Worm (Caenorhabditis elegans) whole organism, late embryonic: ENCODE results near the gene hsp-43.

ENCODE experiments used
- C38D4.7 ChIP-seq: fragments of 200-800 bp; sonication (Bioruptor generic); optimal IDR thresholded peaks from 2 replicates; lab custom pipeline; 2018; ENCODE audit warnings: mild to moderate bottlenecking, missing genetic modification characterization, moderate library complexity, missing compliant biosample characterization
- F13H6.1 ChIP-seq: sonication (generic microtip); optimal IDR thresholded peaks from 2 replicates; lab custom pipeline; 2016; ENCODE audit warnings: missing genetic modification characterization, missing compliant biosample characterization
- K09A11.1 ChIP-seq: sonication (generic microtip); optimal IDR thresholded peaks from 2 replicates; lab custom pipeline; 2017; ENCODE audit warnings: antibody characterized with exemption, mild to moderate bottlenecking, missing genetic modification characterization, missing compliant biosample characterization; ENCODE audit not compliant: insufficient read depth
- Y22D7AL.16 ChIP-seq: sonication (generic microtip); optimal IDR thresholded peaks from 2 replicates; lab custom pipeline; 2016; ENCODE audit warnings: missing genetic modification characterization, missing compliant biosample characterization
- ahr-1 ChIP-seq: sonication (generic microtip); optimal IDR thresholded peaks from 2 replicates; lab custom pipeline; 2016; ENCODE audit warnings: missing genetic modification characterization, missing compliant biosample characterization
- ama-1 ChIP-seq: fragments of 150-350 bp; optimal IDR thresholded peaks from 2 replicates; lab custom pipeline; 2014
- ceh-18 ChIP-seq: sonication (generic microtip); optimal IDR thresholded peaks from 2 replicates; lab custom pipeline; 2016; ENCODE audit warnings: missing genetic modification characterization, missing compliant biosample characterization
- ceh-2 ChIP-seq: sonication (generic microtip); optimal IDR thresholded peaks from 2 replicates; lab custom pipeline; 2016; ENCODE audit warnings: missing genotype, missing genetic modification characterization, missing compliant biosample characterization
- ceh-22 ChIP-seq: sonication (generic microtip); optimal IDR thresholded peaks from 2 replicates; lab custom pipeline; 2017; ENCODE audit warnings: missing biosample characterization, missing genetic modification characterization
- ceh-31 ChIP-seq: sonication (generic microtip); optimal IDR thresholded peaks from 2 replicates; lab custom pipeline; 2016; ENCODE audit warnings: missing genetic modification characterization, missing compliant biosample characterization
- ceh-34 ChIP-seq: sonication (generic microtip); optimal IDR thresholded peaks from 2 replicates; lab custom pipeline; 2016; ENCODE audit warnings: mild to moderate bottlenecking, missing genetic modification characterization, missing compliant biosample characterization
- ceh-9 ChIP-seq: sonication (generic microtip); optimal IDR thresholded peaks from 2 replicates; lab custom pipeline; 2016; ENCODE audit warnings: mild to moderate bottlenecking, missing genetic modification characterization, inconsistent platforms, missing compliant biosample characterization
- che-1 ChIP-seq: sonication (generic microtip); optimal IDR thresholded peaks from 2 replicates; lab custom pipeline; 2016; ENCODE audit warnings: mild to moderate bottlenecking, missing genetic modification characterization, missing compliant biosample characterization
- dve-1 ChIP-seq: sonication (generic microtip); optimal IDR thresholded peaks from 2 replicates; lab custom pipeline; 2017; ENCODE audit warnings: antibody characterized with exemption, mild to moderate bottlenecking, missing genetic modification characterization, missing compliant biosample characterization
- elt-2 ChIP-seq: sonication (generic microtip); optimal IDR thresholded peaks from 2 replicates; lab custom pipeline; 2016; ENCODE audit warnings: missing genetic modification reagents, missing genetic modification characterization, missing compliant biosample characterization
- ets-4 ChIP-seq: sonication (generic microtip); optimal IDR thresholded peaks from 2 replicates; lab custom pipeline; 2016; ENCODE audit warnings: missing genetic modification characterization, missing compliant biosample characterization
- eyg-1 ChIP-seq: sonication (generic microtip); optimal IDR thresholded peaks from 2 replicates; lab custom pipeline; 2016; ENCODE audit warnings: missing genotype, missing genetic modification characterization, missing compliant biosample characterization
- fax-1 ChIP-seq: sonication (generic microtip); optimal IDR thresholded peaks from 2 replicates; lab custom pipeline; 2016; ENCODE audit warnings: missing genotype, missing genetic modification characterization, missing compliant biosample characterization
- fkh-10 ChIP-seq: fragments of 150-350 bp; optimal IDR thresholded peaks from 2 replicates; lab custom pipeline; 2014; ENCODE audit warnings: missing biosample characterization, missing genetic modification reagents, missing genetic modification characterization
- fkh-6 ChIP-seq: sonication (generic microtip); optimal IDR thresholded peaks from 2 replicates; lab custom pipeline; 2016; ENCODE audit warnings: missing genetic modification characterization, missing compliant biosample characterization
- gmeb-2 ChIP-seq: sonication (generic microtip); optimal IDR thresholded peaks from 2 replicates; lab custom pipeline; 2016; ENCODE audit warnings: missing genetic modification characterization, inconsistent platforms, missing compliant biosample characterization
- hlh-13 ChIP-seq: fragments of 200-800 bp; sonication (Bioruptor generic); optimal IDR thresholded peaks from 2 replicates; lab custom pipeline; 2018; ENCODE audit warnings: mild to moderate bottlenecking, missing genetic modification characterization, missing compliant biosample characterization
- hlh-15 ChIP-seq: sonication (generic microtip); optimal IDR thresholded peaks from 2 replicates; lab custom pipeline; 2016; ENCODE audit warnings: missing genetic modification characterization, missing compliant biosample characterization
- hlh-8 ChIP-seq: sonication (generic microtip); optimal IDR thresholded peaks from 2 replicates; lab custom pipeline; 2016; ENCODE audit warnings: missing genotype, missing genetic modification characterization, missing compliant biosample characterization
- lim-6 ChIP-seq: sonication (generic microtip); optimal IDR thresholded peaks from 2 replicates; lab custom pipeline; 2016; ENCODE audit warnings: missing genetic modification characterization, missing compliant biosample characterization
- madf-2 ChIP-seq: sonication (generic microtip); optimal IDR thresholded peaks from 2 replicates; lab custom pipeline; 2017; ENCODE audit warnings: missing genetic modification characterization, missing compliant biosample characterization
- nfya-1 ChIP-seq: sonication (generic microtip); optimal IDR thresholded peaks from 2 replicates; lab custom pipeline; 2017; ENCODE audit warnings: missing genetic modification characterization, mild to moderate bottlenecking, missing compliant biosample characterization, antibody characterized with exemption, moderate library complexity
- pha-2 ChIP-seq: sonication (generic microtip); optimal IDR thresholded peaks from 2 replicates; lab custom pipeline; 2017; ENCODE audit warnings: mild to moderate bottlenecking, missing genetic modification characterization, missing compliant biosample characterization
- pha-4 ChIP-seq: fragments of 150-350 bp; optimal IDR thresholded peaks from 2 replicates; lab custom pipeline; 2018; ENCODE audit warnings: missing biosample characterization, missing genetic modification reagents, missing genetic modification characterization
- pqm-1 ChIP-seq: sonication (generic microtip); optimal IDR thresholded peaks from 2 replicates; lab custom pipeline; 2016; ENCODE audit warnings: missing genetic modification characterization, missing compliant biosample characterization
- pros-1 ChIP-seq: fragments of 150-350 bp; optimal IDR thresholded peaks from 2 replicates; lab custom pipeline; 2014; ENCODE audit warnings: missing biosample characterization, missing genetic modification reagents, missing genetic modification characterization
- ref-2 ChIP-seq: sonication (generic microtip); optimal IDR thresholded peaks from 2 replicates; lab custom pipeline; 2016; ENCODE audit warnings: missing genetic modification characterization, missing compliant biosample characterization
- rnt-1 ChIP-seq: sonication (generic microtip); optimal IDR thresholded peaks from 2 replicates; lab custom pipeline; 2016; ENCODE audit warnings: missing genetic modification characterization, missing compliant biosample characterization
- sox-2 ChIP-seq: fragments of 200-800 bp; sonication (Bioruptor generic); IDR thresholded peaks from 2 replicates; pipeline ENCODE4 v1.3.6; 2022; ENCODE audit warnings: missing genetic modification reagents, missing genetic modification characterization, missing compliant biosample characterization
- sox-4 ChIP-seq: sonication (generic microtip); optimal IDR thresholded peaks from 2 replicates; lab custom pipeline; 2017; ENCODE audit warnings: mild to moderate bottlenecking, missing genetic modification characterization, inconsistent platforms, missing compliant biosample characterization
- tbx-2 ChIP-seq: sonication (generic microtip); optimal IDR thresholded peaks from 2 replicates; lab custom pipeline; 2016; ENCODE audit warnings: missing genetic modification characterization, missing compliant biosample characterization
- ttx-3 ChIP-seq: sonication (generic microtip); optimal IDR thresholded peaks from 2 replicates; lab custom pipeline; 2016; ENCODE audit warnings: missing genetic modification reagents, missing genetic modification characterization, missing compliant biosample characterization
- unc-3 ChIP-seq, 2 experiments: fragments of 200-800 bp in 1 of 2; sonication (Bioruptor generic) in 1 of 2; sonication (generic microtip) in 1 of 2; conservative IDR thresholded peaks in 1 of 2; optimal IDR thresholded peaks in 1 of 2; 2 replicates each; pipeline versions ENCODE4 v1.3.6 to Lab custom; 2016 to 2022; ENCODE audit warnings: missing compliant biosample characterization in 2 of 2, missing genetic modification characterization in 2 of 2, missing genetic modification reagents in 1 of 2
- unc-42 ChIP-seq: sonication (generic microtip); optimal IDR thresholded peaks from 2 replicates; lab custom pipeline; 2016; ENCODE audit warnings: missing genotype, missing genetic modification characterization, missing compliant biosample characterization
- unc-55 ChIP-seq: sonication (generic microtip); optimal IDR thresholded peaks from 2 replicates; lab custom pipeline; 2017; ENCODE audit warnings: missing biosample characterization, missing genetic modification reagents, missing genetic modification characterization
- unc-86 ChIP-seq: sonication (generic microtip); optimal IDR thresholded peaks from 2 replicates; lab custom pipeline; 2016; ENCODE audit warnings: missing genetic modification characterization, missing compliant biosample characterization

Gene hsp-43

ce11 chrX:6253566-6253898, 18.2 kb upstream of the hsp-43 start:
- no peak for TF ChIP-seq unc-86
- no peak for TF ChIP-seq ahr-1 (tag; lab: Kevin White, UChicago)
- TF ChIP-seq F13H6.1 (tag; lab: Kevin White, UChicago), result no peak
- no peak for TF ChIP-seq fkh-10 (GFP tag; lab: Kevin White, UChicago)
- no peak for TF ChIP-seq sox-4 (tag; lab: Kevin White, UChicago)
- no peak for TF ChIP-seq tbx-2
- TF ChIP-seq pqm-1 (tag; lab: Kevin White, UChicago), result no peak
- no peak for TF ChIP-seq ets-4 (tag; lab: Kevin White, UChicago)
- no peak for TF ChIP-seq pha-2 (tag; lab: Kevin White, UChicago)
- no peak for TF ChIP-seq fax-1 (tag; lab: Kevin White, UChicago)

DNA sequence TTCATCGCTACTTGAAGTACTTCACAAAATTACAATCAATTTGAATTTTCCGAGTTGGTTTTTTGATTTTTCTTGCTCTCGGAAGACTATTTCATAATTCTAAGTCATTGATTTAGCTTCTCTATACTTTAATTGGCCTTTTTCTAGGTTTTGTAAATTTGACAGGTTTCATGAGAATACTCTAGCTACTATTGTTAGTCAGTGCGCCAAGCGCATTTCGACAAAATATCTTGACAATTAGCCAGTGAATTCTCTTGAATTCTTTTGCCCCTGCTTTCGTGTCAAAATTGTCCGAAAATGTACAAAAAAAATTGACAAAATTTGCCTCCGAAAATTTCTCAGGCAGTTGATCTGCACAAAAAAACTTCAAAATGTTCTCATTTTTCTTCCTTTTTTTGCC, 17.8 kb upstream of the hsp-43 start:
- TF ChIP-seq hlh-8 (tag; lab: Kevin White, UChicago), result no peak
- TF ChIP-seq F13H6.1 (tag; lab: Kevin White, UChicago), result no peak
- TF ChIP-seq ahr-1 (tag; lab: Kevin White, UChicago), result no peak
- no peak for TF ChIP-seq gmeb-2
- TF ChIP-seq pha-4 (tag; lab: Kevin White, UChicago), result no peak
- TF ChIP-seq hlh-13 (GFP tag; lab: Kevin White, UChicago), result no peak
- no peak for TF ChIP-seq ceh-9 (tag; lab: Kevin White, UChicago)
- TF ChIP-seq, all 69 proteins: peak for 0

DNA sequence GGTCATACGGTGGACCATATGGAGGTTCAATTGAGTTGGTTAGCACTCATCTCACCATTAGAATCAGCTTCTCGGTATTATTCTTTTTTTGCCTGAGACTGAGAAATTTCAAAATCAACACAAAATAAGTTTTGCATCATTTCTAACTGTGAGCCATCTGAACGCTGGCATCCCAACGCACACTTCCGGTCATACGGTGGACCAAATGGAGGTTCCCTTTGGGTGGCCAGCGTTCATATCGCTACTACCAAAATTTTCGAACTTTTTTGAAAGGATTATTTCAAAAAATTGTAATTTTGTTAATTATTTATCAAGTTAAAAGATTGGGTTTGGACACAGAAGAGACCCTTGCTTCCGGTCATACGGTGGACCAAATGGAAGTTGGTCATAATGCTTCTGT, 17.4 kb upstream of the hsp-43 start:
- TF ChIP-seq ceh-34, result no peak
- no peak for TF ChIP-seq ttx-3 (tag; lab: Kevin White, UChicago)
- TF ChIP-seq sox-2 (GFP tag; lab: Robert Waterston, UW), result no peak
- TF ChIP-seq F13H6.1 (tag; lab: Kevin White, UChicago), result no peak
- no peak for TF ChIP-seq unc-86
- no peak for TF ChIP-seq eyg-1 (tag; lab: Kevin White, UChicago)
- TF ChIP-seq unc-55 (GFP tag; lab: Kevin White, UChicago), result no peak
- no peak for TF ChIP-seq ahr-1 (tag; lab: Kevin White, UChicago)
- TF ChIP-seq unc-42, result no peak
- no peak for TF ChIP-seq madf-2 (tag; lab: Kevin White, UChicago)
- no peak for TF ChIP-seq K09A11.1 (tag; lab: Kevin White, UChicago)
- no peak for TF ChIP-seq C38D4.7 (GFP tag; lab: Kevin White, UChicago)
- TF ChIP-seq che-1 (tag; lab: Kevin White, UChicago), result no peak

ce11 chrX:6251947-6252617, 16.7 kb upstream of the hsp-43 start:
- TF ChIP-seq lim-6 (tag; lab: Kevin White, UChicago) (no peak), F13H6.1 (tag; lab: Kevin White, UChicago) (peak; percentile 10), fkh-6 (peak; percentile 32), Y22D7AL.16 (tag; lab: Kevin White, UChicago) (no peak), unc-42 (peak; percentile 33), elt-2 (no peak), pha-2 (tag; lab: Kevin White, UChicago) (no peak), gmeb-2 (peak; percentile 37), ceh-31 (tag; lab: Kevin White, UChicago) (peak; percentile 54), hlh-8 (tag; lab: Kevin White, UChicago) (no peak), pros-1 (tag; lab: Kevin White, UChicago) (peak; percentile 59), nfya-1 (tag; lab: Kevin White, UChicago) (peak; percentile 21), ceh-18 (tag; lab: Kevin White, UChicago) (peak; percentile 38), ama-1 (lab: Kevin White, UChicago) (peak; percentile 83), hlh-13 (GFP tag; lab: Kevin White, UChicago) (peak; percentile 15), ref-2 (peak; percentile 53), pqm-1 (tag; lab: Kevin White, UChicago) (no peak), ceh-9 (tag; lab: Kevin White, UChicago) (no peak), hlh-15 (tag; lab: Kevin White, UChicago) (no peak), ceh-22 (no peak), unc-3 (GFP tag; conservative IDR thresholded peaks at IDR 0.05; lab: Robert Waterston, UW) (no peak), unc-3 (tag; optimal IDR thresholded peaks at IDR 0.05; lab: Kevin White, UChicago) (no peak), rnt-1 (tag; lab: Kevin White, UChicago) (peak; percentile 48), ceh-2 (tag; lab: Kevin White, UChicago) (peak; percentile 37), ets-4 (tag; lab: Kevin White, UChicago) (no peak), dve-1 (tag; lab: Kevin White, UChicago) (peak; percentile 16), ceh-34 (peak; percentile 9)
